Worm (Caenorhabditis elegans) whole organism, young adult: ENCODE data around the gene F19H8.2.

Experiments used
- F57A8.1 ChIP-seq: fragments of 200-800 bp; sonication (Bioruptor generic); optimal IDR thresholded peaks from 2 replicates; lab custom pipeline; 2018; ENCODE audit warnings: mild to moderate bottlenecking, missing genetic modification characterization, moderate library complexity, missing compliant biosample characterization
- ceh-100 ChIP-seq: fragments of 200-800 bp; sonication (Bioruptor generic); IDR thresholded peaks from 2 replicates; pipeline ENCODE4 v1.3.6; 2022; ENCODE audit warnings: missing genetic modification reagents, missing genetic modification characterization, missing compliant biosample characterization
- hmg-20 ChIP-seq: fragments of 200-800 bp; sonication (Bioruptor generic); IDR thresholded peaks from 2 replicates; pipeline ENCODE4 v1.3.6; 2022; ENCODE audit warnings: missing genetic modification reagents, missing genetic modification characterization, missing compliant biosample characterization
- mxl-1 ChIP-seq: sonication (generic microtip); optimal IDR thresholded peaks from 2 replicates; lab custom pipeline; 2016; ENCODE audit warnings: missing genetic modification characterization, missing compliant biosample characterization
- pha-4 ChIP-seq: fragments of 150-350 bp; sonication (generic microtip); optimal IDR thresholded peaks from 2 replicates; lab custom pipeline; 2014; ENCODE audit warnings: missing biosample characterization, missing genetic modification reagents, missing genetic modification characterization
- sea-2 ChIP-seq: fragments of 200-800 bp; sonication (Bioruptor generic); IDR thresholded peaks from 2 replicates; pipeline ENCODE4 v1.3.6; 2022; ENCODE audit warnings: missing genetic modification characterization, missing compliant biosample characterization
- ztf-18 ChIP-seq: sonication (generic microtip); optimal IDR thresholded peaks from 2 replicates; lab custom pipeline; 2016; ENCODE audit warnings: missing genotype, mild to moderate bottlenecking, missing genetic modification characterization, missing compliant biosample characterization

DNA sequence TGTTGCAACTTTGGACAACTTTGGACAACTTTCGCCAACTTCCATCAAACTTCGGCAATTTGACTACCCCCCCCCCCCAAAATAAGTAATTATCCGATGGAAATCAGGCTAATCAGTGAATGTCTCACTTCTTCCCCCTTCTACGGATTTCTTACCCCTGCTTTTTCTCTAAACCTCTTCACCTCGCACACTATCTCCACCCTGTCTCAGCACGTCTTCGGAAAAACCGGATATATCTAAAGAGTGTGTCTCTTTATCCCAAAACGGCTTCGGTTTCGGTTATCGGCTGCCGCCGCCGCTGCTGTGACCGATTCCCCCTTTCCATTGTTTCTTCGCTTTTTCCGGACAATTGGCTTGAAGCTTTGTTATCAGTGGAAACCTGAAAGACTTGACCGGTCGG, 37.9 kb downstream of the F19H8.2 start:
- TF ChIP-seq pha-4 (tag; lab: Kevin White, UChicago) (no peak), ceh-100 (GFP tag; lab: Robert Waterston, UW) (no peak), mxl-1 (tag; lab: Kevin White, UChicago) (no peak), hmg-20 (GFP tag; lab: Robert Waterston, UW) (no peak), F57A8.1 (GFP tag; lab: Kevin White, UChicago) (no peak), sea-2 (GFP tag; lab: Robert Waterston, UW) (no peak), ztf-18 (tag; lab: Kevin White, UChicago) (no peak)
